Worm (Caenorhabditis elegans): Measurements from ENCODE around the gene E02H1.1.

DNA sequence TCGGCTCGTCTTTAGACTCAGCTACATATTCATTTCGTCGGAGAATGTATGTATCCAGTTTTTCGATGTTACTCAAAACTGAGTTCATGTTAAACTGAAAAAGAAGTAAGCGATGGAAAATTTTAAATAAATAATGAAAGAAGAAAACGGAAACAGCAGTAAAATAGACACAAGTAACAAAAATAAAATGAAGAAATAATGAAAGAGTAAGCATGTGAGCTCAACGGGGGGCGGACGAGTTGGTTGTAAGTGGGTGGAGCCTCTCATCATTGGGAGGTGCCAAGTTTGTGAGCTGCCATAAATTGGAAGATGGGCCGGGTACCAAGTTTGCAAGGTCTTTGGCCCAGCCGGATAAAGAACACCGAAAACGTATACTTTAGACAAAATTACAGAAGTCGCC is 7.5 kb downstream of the E02H1.1 start, which contains the start of gene wee-1.1:
- no peak for TF ChIP-seq daf-12 (tag; optimal IDR thresholded peaks at IDR 0.05)
- no peak for TF ChIP-seq skn-1 (tag; optimal IDR thresholded peaks at IDR 0.05)
- no peak for TF ChIP-seq nhr-77 (tag; optimal IDR thresholded peaks at IDR 0.05)
